Fruit fly (Drosophila melanogaster): Measurements from ENCODE around the gene Ets65A.

dm6 chr3L:6111458-6111857 is 14.0 kb downstream of the Ets65A start:
- TF ChIP-seq kay (GFP tag; ENCODE audit: borderline replicate concordance) (no peak), Crg-1 (GFP tag; optimal IDR thresholded peaks at IDR 0.05) (no peak), bab1 (GFP tag; optimal IDR thresholded peaks at IDR 0.05) (no peak), cnc (optimal IDR thresholded peaks at IDR 0.05) (no peak)

All from whole organism, adult.